Worm (Caenorhabditis elegans) whole organism, L1 larva: ENCODE results near the gene T02H6.4.

Experiments used
- C04F5.9 ChIP-seq: sonication (generic microtip); optimal IDR thresholded peaks from 2 replicates; lab custom pipeline; 2016; ENCODE audit warnings: missing genetic modification characterization, missing compliant biosample characterization
- C16A3.4 ChIP-seq: fragments of 150-350 bp; optimal IDR thresholded peaks from 2 replicates; lab custom pipeline; 2014; ENCODE audit warnings: missing biosample characterization, missing genetic modification characterization
- F16B12.6 ChIP-seq: fragments of 150-350 bp; optimal IDR thresholded peaks from 2 replicates; lab custom pipeline; 2014; ENCODE audit warnings: missing biosample characterization, missing genetic modification characterization
- aha-1 ChIP-seq: fragments of 150-350 bp; optimal IDR thresholded peaks from 2 replicates; lab custom pipeline; 2014; ENCODE audit warnings: missing biosample characterization, missing genetic modification characterization
- aly-2 ChIP-seq: fragments of 150-350 bp; optimal IDR thresholded peaks from 2 replicates; lab custom pipeline; 2014; ENCODE audit warnings: missing biosample characterization, missing genetic modification characterization
- blmp-1 ChIP-seq: fragments of 150-350 bp; optimal IDR thresholded peaks from 2 replicates; lab custom pipeline; 2014; ENCODE audit warnings: missing biosample characterization, missing genetic modification characterization
- ceh-88 ChIP-seq: fragments of 200-800 bp; sonication (Bioruptor generic); IDR thresholded peaks from 2 replicates; pipeline ENCODE4 v1.3.6; 2022; ENCODE audit warnings: missing genetic modification characterization, missing compliant biosample characterization
- ceh-90 ChIP-seq: sonication (generic microtip); optimal IDR thresholded peaks from 2 replicates; lab custom pipeline; 2016; ENCODE audit warnings: missing genetic modification characterization, missing compliant biosample characterization
- ces-1 ChIP-seq: fragments of 150-350 bp; optimal IDR thresholded peaks from 2 replicates; lab custom pipeline; 2014; ENCODE audit warnings: missing biosample characterization, missing genetic modification reagents, missing genetic modification characterization
- dpl-1 ChIP-seq, 3 experiments: fragments of 150-350 bp in 2 of 3; sonication (generic microtip) in 1 of 3; optimal IDR thresholded peaks; 2 replicates each; lab custom pipeline; 2014 to 2017; ENCODE audit warnings: missing biosample characterization in 3 of 3, missing genetic modification characterization in 3 of 3, missing genetic modification reagents in 3 of 3
- dsc-1 ChIP-seq: sonication (generic microtip); optimal IDR thresholded peaks from 2 replicates; lab custom pipeline; 2016; ENCODE audit warnings: mild to moderate bottlenecking, missing genetic modification characterization, missing compliant biosample characterization
- efl-1 ChIP-seq, 4 experiments: fragments of 150-350 bp; optimal IDR thresholded peaks in 3 of 4; peaks in 1 of 4; 1 replicate in 1 of 4; 2 replicates in 3 of 4; lab custom pipeline; 2014; ENCODE audit warnings: missing biosample characterization in 2 of 4, missing genetic modification characterization in 2 of 4, missing genetic modification reagents in 2 of 4
- egl-27 ChIP-seq, 2 experiments: fragments of 150-350 bp in 1 of 2; sonication (generic microtip); optimal IDR thresholded peaks; 3 replicates each; lab custom pipeline; 2017 to 2018; ENCODE audit warnings: missing biosample characterization in 2 of 2, missing genetic modification characterization in 2 of 2, missing genetic modification reagents in 2 of 2
- elt-2 ChIP-seq: sonication (generic microtip); optimal IDR thresholded peaks from 2 replicates; lab custom pipeline; 2016; ENCODE audit warnings: missing genetic modification characterization, mild to moderate bottlenecking, inconsistent platforms, missing compliant biosample characterization, missing genetic modification reagents
- fkh-8 ChIP-seq: sonication (generic microtip); optimal IDR thresholded peaks from 2 replicates; lab custom pipeline; 2016; ENCODE audit warnings: mild to moderate bottlenecking, missing genetic modification characterization, missing compliant biosample characterization
- fos-1 ChIP-seq: fragments of 150-350 bp; optimal IDR thresholded peaks from 2 replicates; lab custom pipeline; 2014; ENCODE audit warnings: missing biosample characterization, missing genetic modification characterization
- grh-1 ChIP-seq: fragments of 200-800 bp; sonication (Bioruptor generic); IDR thresholded peaks from 2 replicates; pipeline ENCODE4 v1.3.6; 2022; ENCODE audit warnings: missing genetic modification reagents, missing genetic modification characterization, missing compliant biosample characterization
- hpl-2 ChIP-seq: fragments of 150-350 bp; optimal IDR thresholded peaks from 2 replicates; lab custom pipeline; 2014; ENCODE audit warnings: missing biosample characterization, missing genetic modification reagents, missing genetic modification characterization
- isw-1 ChIP-seq: fragments of 200-800 bp; sonication (Bioruptor generic); IDR thresholded peaks from 2 replicates; pipeline ENCODE4 v1.3.6; 2022; ENCODE audit warnings: missing genetic modification characterization, missing compliant biosample characterization
- lin-13 ChIP-seq: fragments of 150-350 bp; optimal IDR thresholded peaks from 2 replicates; lab custom pipeline; 2014; ENCODE audit warnings: missing biosample characterization, missing genetic modification reagents, missing genetic modification characterization
- lin-15B ChIP-seq: fragments of 150-350 bp; sonication (generic microtip); optimal IDR thresholded peaks from 3 replicates; lab custom pipeline; 2014; ENCODE audit warnings: missing biosample characterization, missing genetic modification characterization
- lir-3 ChIP-seq: sonication (generic microtip); optimal IDR thresholded peaks from 2 replicates; lab custom pipeline; 2016; ENCODE audit warnings: mild to moderate bottlenecking, missing genetic modification characterization, moderate library complexity, missing compliant biosample characterization; ENCODE audit not compliant: poor library complexity
- lsy-2 ChIP-seq, 2 experiments: fragments of 150-350 bp; optimal IDR thresholded peaks; 2 replicates each; lab custom pipeline; 2014; ENCODE audit warnings: missing biosample characterization in 2 of 2, missing genetic modification characterization in 2 of 2
- nhr-11 ChIP-seq: fragments of 150-350 bp; optimal IDR thresholded peaks from 2 replicates; lab custom pipeline; 2014; ENCODE audit warnings: missing biosample characterization, missing genetic modification characterization
- nhr-12 ChIP-seq: sonication (generic microtip); optimal IDR thresholded peaks from 2 replicates; lab custom pipeline; 2017; ENCODE audit warnings: missing biosample characterization, missing genetic modification characterization
- nhr-237 ChIP-seq: fragments of 150-350 bp; optimal IDR thresholded peaks from 2 replicates; lab custom pipeline; 2014; ENCODE audit warnings: missing biosample characterization, missing genetic modification characterization
- nhr-71 ChIP-seq: sonication (generic microtip); optimal IDR thresholded peaks from 2 replicates; lab custom pipeline; 2016; ENCODE audit warnings: mild to moderate bottlenecking, missing genetic modification characterization, moderate library complexity, missing compliant biosample characterization
- nhr-76 ChIP-seq: sonication (generic microtip); optimal IDR thresholded peaks from 2 replicates; lab custom pipeline; 2017; ENCODE audit warnings: missing biosample characterization, missing genetic modification characterization
- nhr-84 ChIP-seq: sonication (generic microtip); optimal IDR thresholded peaks from 2 replicates; lab custom pipeline; 2017; ENCODE audit warnings: missing biosample characterization, missing genetic modification characterization
- pag-3 ChIP-seq: sonication (generic microtip); optimal IDR thresholded peaks from 2 replicates; lab custom pipeline; 2017; ENCODE audit warnings: missing genetic modification characterization, mild to moderate bottlenecking, missing compliant biosample characterization, antibody characterized with exemption, borderline replicate concordance; ENCODE audit not compliant: insufficient read depth
- pax-3 ChIP-seq: fragments of 200-800 bp; sonication (Bioruptor generic); optimal IDR thresholded peaks from 2 replicates; lab custom pipeline; 2018; ENCODE audit warnings: mild to moderate bottlenecking, missing genetic modification characterization, moderate library complexity, missing compliant biosample characterization
- pqm-1 ChIP-seq: sonication (generic microtip); optimal IDR thresholded peaks from 3 replicates; lab custom pipeline; 2017; ENCODE audit warnings: missing biosample characterization, missing genetic modification characterization
- swsn-7 ChIP-seq: sonication (generic microtip); optimal IDR thresholded peaks from 2 replicates; lab custom pipeline; 2016; ENCODE audit warnings: missing genetic modification characterization, missing compliant biosample characterization
- tlp-1 ChIP-seq: fragments of 150-350 bp; optimal IDR thresholded peaks from 2 replicates; lab custom pipeline; 2014; ENCODE audit warnings: missing biosample characterization, missing genetic modification characterization
- unc-130 ChIP-seq: fragments of 150-350 bp; optimal IDR thresholded peaks from 2 replicates; lab custom pipeline; 2017; ENCODE audit warnings: missing biosample characterization, missing genetic modification characterization, inconsistent platforms
- unc-30 ChIP-seq: sonication (generic microtip); optimal IDR thresholded peaks from 2 replicates; lab custom pipeline; 2017; ENCODE audit warnings: missing biosample characterization, missing genetic modification characterization
- unc-86 ChIP-seq: sonication (generic microtip); optimal IDR thresholded peaks from 2 replicates; lab custom pipeline; 2016; ENCODE audit warnings: missing genetic modification characterization, missing compliant biosample characterization
- unc-98 ChIP-seq: fragments of 200-800 bp; sonication (Bioruptor generic); IDR thresholded peaks from 2 replicates; pipeline ENCODE4 v1.3.6; 2022; ENCODE audit warnings: missing genetic modification characterization, missing compliant biosample characterization
- vab-15 ChIP-seq: sonication (generic microtip); optimal IDR thresholded peaks from 2 replicates; lab custom pipeline; 2017; ENCODE audit warnings: missing genotype, mild to moderate bottlenecking, missing genetic modification characterization, missing compliant biosample characterization
- xbp-1 ChIP-seq: sonication (generic microtip); optimal IDR thresholded peaks from 2 replicates; lab custom pipeline; 2016; ENCODE audit warnings: missing genetic modification characterization, missing compliant biosample characterization
- zip-4 ChIP-seq: fragments of 200-800 bp; sonication (Bioruptor generic); optimal IDR thresholded peaks from 2 replicates; lab custom pipeline; 2018; ENCODE audit warnings: mild to moderate bottlenecking, missing genetic modification characterization, moderate library complexity, missing compliant biosample characterization
- ztf-11 ChIP-seq, 2 experiments: sonication (generic microtip); optimal IDR thresholded peaks; 2 replicates each; lab custom pipeline; 2016 to 2017; ENCODE audit warnings: missing genetic modification characterization in 2 of 2, missing biosample characterization in 1 of 2, missing compliant biosample characterization in 1 of 2
- ztf-4 ChIP-seq: fragments of 150-350 bp; optimal IDR thresholded peaks from 2 replicates; lab custom pipeline; 2014; ENCODE audit warnings: missing biosample characterization, missing genetic modification characterization

The T02H6.4 gene

DNA sequence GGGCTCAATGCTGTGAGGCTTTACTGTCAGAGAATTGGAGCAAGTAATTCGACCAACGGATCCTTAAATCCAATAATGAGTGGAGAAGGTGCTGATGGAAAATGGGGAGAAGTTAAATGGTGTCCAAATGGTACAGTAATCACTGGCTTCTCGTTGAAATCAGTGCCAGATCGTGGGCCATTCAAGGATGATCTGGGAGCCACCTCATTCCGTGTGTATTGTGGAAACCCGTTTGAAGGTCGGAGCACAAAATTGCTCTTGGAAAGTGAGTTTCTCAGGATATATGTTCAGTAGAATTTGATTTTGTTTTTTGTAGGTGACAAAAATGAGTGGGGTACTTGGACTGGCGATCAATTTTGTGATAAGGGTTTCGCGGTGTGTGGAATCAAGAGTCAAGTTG lies 14.0 kb upstream of the T02H6.4 start:
- TF ChIP-seq unc-130 (tag; lab: Kevin White, UChicago) (no peak), fkh-8 (no peak), egl-27 (tag; optimal IDR thresholded peaks at IDR 0.05; lab: Kevin White, UChicago) (no peak), pqm-1 (no peak), ces-1 (GFP tag; lab: Kevin White, UChicago) (no peak), zip-4 (GFP tag; lab: Kevin White, UChicago) (no peak), unc-30 (tag; lab: Kevin White, UChicago) (no peak), ztf-11 (tag; optimal IDR thresholded peaks at IDR 0.05; lab: Kevin White, UChicago) (no peak), lin-15B (no peak), nhr-71 (no peak), lin-13 (GFP tag; lab: Kevin White, UChicago) (no peak), pag-3 (tag; lab: Kevin White, UChicago) (no peak), tlp-1 (tag; lab: Kevin White, UChicago) (no peak), xbp-1 (no peak), ceh-90 (no peak), vab-15 (no peak), hpl-2 (no peak)

DNA sequence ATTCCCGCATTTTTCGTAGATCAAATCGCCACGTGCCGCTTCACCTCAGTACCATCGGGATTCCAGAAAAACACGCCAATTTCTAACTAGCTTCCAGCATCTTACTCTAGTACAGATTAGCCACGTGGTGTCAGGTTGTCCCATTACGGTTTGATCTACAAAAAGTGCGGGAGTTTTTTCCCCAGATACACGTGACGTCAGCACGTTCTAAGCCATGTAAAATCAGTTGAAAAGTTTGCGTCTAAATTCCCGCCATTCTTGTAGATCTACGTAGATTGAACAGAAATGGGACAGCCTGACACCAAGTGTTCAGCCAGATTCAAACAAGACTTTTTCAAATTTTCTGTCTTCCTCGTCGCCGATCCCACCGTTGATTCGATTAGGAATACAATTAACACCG lies 11.3 kb upstream of the T02H6.4 start, which contains the start of gene T02H6.9:
T02H6.9 (plus strand) TSS at position 301 of the 400 bp plus-strand sequence.
- TF ChIP-seq ceh-88 (GFP tag; lab: Robert Waterston, UW) = no peak
- TF ChIP-seq fos-1 = no peak
- no peak for TF ChIP-seq grh-1 (GFP tag; lab: Robert Waterston, UW)
- TF ChIP-seq nhr-12 (tag; lab: Kevin White, UChicago) = no peak
- no peak for TF ChIP-seq elt-2 (tag; lab: Kevin White, UChicago)

DNA sequence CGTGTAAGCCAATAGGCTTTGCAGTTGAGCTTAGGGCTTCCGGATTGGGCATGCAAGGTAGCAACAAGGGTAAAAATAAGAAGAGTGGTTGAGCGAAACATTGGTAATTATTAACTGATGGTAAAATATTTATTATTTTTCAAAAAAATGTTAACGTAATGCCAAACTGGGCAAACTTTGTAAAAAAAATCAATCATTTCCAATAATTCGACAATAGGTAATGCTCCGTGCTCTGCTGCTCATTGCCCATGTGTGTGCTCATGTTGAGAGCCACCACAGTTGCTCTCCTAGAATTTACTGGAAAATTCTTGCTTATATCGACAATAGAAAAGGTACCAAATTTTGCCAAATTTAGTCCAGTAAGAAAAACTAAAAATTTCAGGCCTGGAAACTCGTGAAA lies 9.2 kb upstream of the T02H6.4 start, which contains the start of the genes T02H6.10 and T02H6.8:
T02H6.10 (minus strand) TSS at position 101 of the 400 bp plus-strand sequence.
T02H6.8 (plus strand) TSS at position 221 of the 400 bp plus-strand sequence.
- TF ChIP-seq C16A3.4 (no peak), nhr-11 (tag; lab: Kevin White, UChicago) (no peak), lir-3 (no peak), F16B12.6 (no peak), lsy-2 (tag; optimal IDR thresholded peaks at IDR 0.05; lab: Kevin White, UChicago) (no peak), dsc-1 (tag; lab: Kevin White, UChicago) (no peak), swsn-7 (no peak)

DNA sequence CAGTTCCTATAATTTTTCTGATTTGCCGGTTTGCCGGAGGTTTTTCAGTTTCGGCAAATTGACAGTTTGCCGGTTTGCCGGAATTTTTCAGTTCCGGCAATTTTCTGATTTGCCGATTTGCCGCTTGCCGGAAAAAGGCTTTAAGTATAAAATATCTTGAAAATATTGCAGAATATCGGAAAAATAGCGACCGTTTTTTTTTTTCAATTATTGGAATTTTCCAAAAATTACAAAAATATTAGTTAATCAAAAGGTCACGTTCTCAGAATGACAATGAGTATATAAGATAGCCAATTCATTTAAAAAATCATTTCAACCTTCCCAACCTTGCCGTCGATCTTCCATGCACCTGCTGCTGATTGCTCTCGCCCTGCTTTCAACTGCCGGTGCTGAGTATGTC lies 7.5 kb upstream of the T02H6.4 start, which contains the start of gene T02H6.7:
T02H6.7 (plus strand) TSS at position 301 of the 400 bp plus-strand sequence.
- no peak for TF ChIP-seq isw-1
- TF ChIP-seq nhr-84 = no peak
- no peak for TF ChIP-seq efl-1 (optimal IDR thresholded peaks at IDR 0.05; lab: Kevin White, UChicago)
- TF ChIP-seq efl-1 (GFP tag; optimal IDR thresholded peaks at IDR 0.05 in 1 of 2; lab: Kevin White, UChicago) = no peak
- no peak for TF ChIP-seq unc-86 (tag; lab: Kevin White, UChicago)
- TF ChIP-seq blmp-1 = no peak
- TF ChIP-seq lir-3 = no peak
- no peak for TF ChIP-seq nhr-76 (tag; lab: Kevin White, UChicago)
- TF ChIP-seq nhr-237 = no peak
- TF ChIP-seq C04F5.9 (tag; lab: Kevin White, UChicago) = no peak
- no peak for TF ChIP-seq elt-2 (tag; lab: Kevin White, UChicago)
- no peak for TF ChIP-seq unc-98 (GFP tag; lab: Robert Waterston, UW)
- no peak for TF ChIP-seq F16B12.6
- no peak for TF ChIP-seq dpl-1 (GFP tag; optimal IDR thresholded peaks at IDR 0.05; lab: Kevin White, UChicago)
- TF ChIP-seq aly-2 = no peak
- no peak for TF ChIP-seq ztf-4 (tag; lab: Kevin White, UChicago)
- TF ChIP-seq pax-3 (tag; lab: Kevin White, UChicago) = no peak
- no peak for TF ChIP-seq aha-1
- TF ChIP-seq pag-3 (tag; lab: Kevin White, UChicago) = no peak
- TF ChIP-seq, all 84 proteins: peak for 0
